Fruit fly (Drosophila melanogaster): Measurements from ENCODE around the gene CG5665.

CG5665 gene

DNA sequence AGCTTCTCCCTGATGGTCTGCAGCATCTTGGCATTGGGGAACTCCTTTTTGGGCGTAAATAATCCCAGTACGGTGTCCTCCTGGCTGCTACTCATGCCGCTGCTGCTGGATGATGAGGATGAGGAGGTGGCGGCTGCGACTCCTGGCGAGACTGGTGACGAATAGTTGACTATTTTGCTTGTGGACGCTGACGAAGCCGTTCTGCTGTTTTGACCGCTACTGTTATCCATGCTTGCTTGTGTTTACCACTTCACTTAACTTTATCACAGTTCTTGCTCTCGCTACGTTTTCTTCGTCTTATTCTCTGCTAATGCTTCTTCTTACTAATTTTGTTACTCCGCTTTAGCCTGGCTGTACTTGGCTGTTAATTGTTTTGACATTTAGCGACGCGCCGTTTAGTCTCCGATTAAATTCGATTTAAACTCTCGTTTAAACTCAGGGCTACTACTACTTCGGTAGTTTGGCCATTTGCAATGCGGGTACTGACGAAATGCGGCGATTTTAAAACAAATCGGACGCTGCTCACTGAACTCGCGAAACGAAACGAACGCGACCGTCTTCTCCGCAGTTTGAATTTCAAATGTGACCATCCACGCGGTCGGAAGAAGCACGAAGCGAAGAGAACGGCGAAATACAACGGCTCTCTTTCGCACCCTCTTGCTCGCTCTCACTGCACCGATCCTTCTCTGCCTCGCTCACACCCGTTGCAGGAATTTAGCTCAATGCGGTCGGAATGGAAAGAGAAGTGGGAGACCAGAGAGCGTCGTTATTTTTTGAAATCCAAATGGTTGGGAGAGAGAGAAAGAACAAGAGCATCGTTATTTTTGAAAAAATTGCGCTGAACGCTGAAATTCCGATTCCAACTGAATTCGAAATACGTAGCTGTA is 43.0 kb downstream of the CG5665 start, which contains the start of gene trbl:
Gene trbl, minus strand, starts transcription at position 584 of the 887 bp plus-strand sequence.
- TF ChIP-seq Hr39 (GFP tag; optimal IDR thresholded peaks at IDR 0.05) = no peak
- no peak for TF ChIP-seq CG8319 (GFP tag; optimal IDR thresholded peaks at IDR 0.05)
- peak; percentile 60; the same call in 2 of the 3 replicates for TF ChIP-seq eg (GFP tag; IDR thresholded peaks at IDR 0.05)
- TF ChIP-seq CG6163 (GFP tag; IDR thresholded peaks at IDR 0.05) = peak; percentile 68
- TF ChIP-seq Ets96B (tag; optimal IDR thresholded peaks at IDR 0.05) = no peak
- no peak for TF ChIP-seq lz (GFP tag; optimal IDR thresholded peaks at IDR 0.05)
- TF ChIP-seq CG9139 (GFP tag; optimal IDR thresholded peaks at IDR 0.05) = no peak
- TF ChIP-seq OdsH (GFP tag; optimal IDR thresholded peaks at IDR 0.05) = no peak
- no peak for TF ChIP-seq Sox102F (GFP tag; optimal IDR thresholded peaks at IDR 0.05)
- no peak for TF ChIP-seq Eip75B (GFP tag; optimal IDR thresholded peaks at IDR 0.05)
- no peak for TF ChIP-seq spab (GFP tag; optimal IDR thresholded peaks at IDR 0.05)
- TF ChIP-seq CG1621 (tag; optimal IDR thresholded peaks at IDR 0.05) = peak; percentile 53
- TF ChIP-seq Ets21C (GFP tag; optimal IDR thresholded peaks at IDR 0.05) = no peak
- no peak for TF ChIP-seq CG3032 (tag; optimal IDR thresholded peaks at IDR 0.05)
- TF ChIP-seq dac (GFP tag; optimal IDR thresholded peaks at IDR 0.05) = no peak
- no peak for TF ChIP-seq CG7368 (GFP tag; optimal IDR thresholded peaks at IDR 0.05)
- TF ChIP-seq esn (GFP tag; optimal IDR thresholded peaks at IDR 0.05) = no peak
- TF ChIP-seq CG31627 (GFP tag; optimal IDR thresholded peaks at IDR 0.05) = no peak
- TF ChIP-seq Hr38 (GFP tag; optimal IDR thresholded peaks at IDR 0.05) = no peak
- TF ChIP-seq acj6 (GFP tag; optimal IDR thresholded peaks at IDR 0.05) = no peak
- no peak for TF ChIP-seq topi (GFP tag; optimal IDR thresholded peaks at IDR 0.05)
- no peak for TF ChIP-seq CG11762 (GFP tag; optimal IDR thresholded peaks at IDR 0.05; ENCODE audit: insufficient read depth)
- TF ChIP-seq CG10631 (GFP tag; optimal IDR thresholded peaks at IDR 0.05) = no peak
- no peak for TF ChIP-seq Eip93F (GFP tag; optimal IDR thresholded peaks at IDR 0.05)
- TF ChIP-seq Smox (GFP tag; optimal IDR thresholded peaks at IDR 0.05) = no peak
- no peak for TF ChIP-seq Blimp-1 (GFP tag; optimal IDR thresholded peaks at IDR 0.05)
- peak; percentile 12 to 21 for TF ChIP-seq ss (GFP tag; optimal IDR thresholded peaks at IDR 0.05)
- TF ChIP-seq Hr4 (GFP tag; optimal IDR thresholded peaks at IDR 0.05) = no peak
- TF ChIP-seq cyc (GFP tag; optimal IDR thresholded peaks at IDR 0.05) = no peak
- TF ChIP-seq achi (GFP tag; optimal IDR thresholded peaks at IDR 0.05) = peak; percentile 15
- peak; percentile 18 for TF ChIP-seq CG6808 (GFP tag; optimal IDR thresholded peaks at IDR 0.05)
- peak; percentile 27 for TF ChIP-seq fkh (GFP tag; optimal IDR thresholded peaks at IDR 0.05)
- TF ChIP-seq CG8632 (GFP tag; optimal IDR thresholded peaks at IDR 0.05) = no peak
- TF ChIP-seq fd85E (GFP tag; optimal IDR thresholded peaks at IDR 0.05) = peak; percentile 30
- TF ChIP-seq Lpt (GFP tag; optimal IDR thresholded peaks at IDR 0.05) = no peak
- no peak for TF ChIP-seq Gug (GFP tag; IDR thresholded peaks at IDR 0.05)
- no peak for TF ChIP-seq fd59A (GFP tag; optimal IDR thresholded peaks at IDR 0.05)
- TF ChIP-seq CG10669 (GFP tag; optimal IDR thresholded peaks at IDR 0.05) = no peak
- TF ChIP-seq CG6792 (GFP tag; optimal IDR thresholded peaks at IDR 0.05) = no peak
- TF ChIP-seq CG6276 (GFP tag; optimal IDR thresholded peaks at IDR 0.05) = peak; percentile 19
- TF ChIP-seq Eip78C (GFP tag) = peak; percentile 48
- TF ChIP-seq CG3919 (GFP tag; optimal IDR thresholded peaks at IDR 0.05) = peak; percentile 30
- peak; percentile 35; the same call in 1 of the 2 replicates for TF ChIP-seq CG15336 (GFP tag; IDR thresholded peaks at IDR 0.05)
- no peak for TF ChIP-seq CG11294 (GFP tag; IDR thresholded peaks at IDR 0.05)
- TF ChIP-seq CG6854 (GFP tag; optimal IDR thresholded peaks at IDR 0.05) = peak; percentile 66
- TF ChIP-seq CG34406 (GFP tag; optimal IDR thresholded peaks at IDR 0.05) = no peak
- peak; percentile 62 for TF ChIP-seq dsx (GFP tag; optimal IDR thresholded peaks at IDR 0.05; ENCODE audit: poor library complexity, severe bottlenecking)
- TF ChIP-seq net (GFP tag; optimal IDR thresholded peaks at IDR 0.05) = peak; percentile 58
- no peak for TF ChIP-seq Met (GFP tag; optimal IDR thresholded peaks at IDR 0.05)
- peak; percentile 40; the same call in 2 of the 3 replicates for TF ChIP-seq CG8119 (GFP tag; IDR thresholded peaks at IDR 0.05)

Measured in whole organism, prepupa.